Worm (Caenorhabditis elegans) whole organism, L4 larva: ENCODE results near the gene F40F9.10.

ENCODE experiments used
- D1046.2 ChIP-seq: fragments of 200-800 bp; sonication (Bioruptor generic); IDR thresholded peaks from 2 replicates; pipeline ENCODE4 v1.3.6; 2022; ENCODE audit warnings: missing genetic modification characterization, missing compliant biosample characterization
- Y5F2A.4 ChIP-seq: fragments of 200-800 bp; sonication (Bioruptor generic); optimal IDR thresholded peaks from 2 replicates; lab custom pipeline; 2018; ENCODE audit warnings: mild to moderate bottlenecking, missing genetic modification characterization, missing compliant biosample characterization
- ZK546.5 ChIP-seq, 2 experiments: sonication (generic microtip); optimal IDR thresholded peaks; 2 replicates each; lab custom pipeline; 2017; ENCODE audit warnings: missing biosample characterization in 2 of 2, missing genetic modification characterization in 2 of 2
- aha-1 ChIP-seq: fragments of 150-350 bp; peaks from one replicate; lab custom pipeline; 2014; ENCODE audit warnings: missing biosample characterization, missing genetic modification characterization
- arid-1 ChIP-seq: fragments of 200-800 bp; sonication (Bioruptor generic); conservative IDR thresholded peaks from 2 replicates; pipeline ENCODE4 v1.3.6; 2022; ENCODE audit warnings: missing genetic modification reagents, missing genetic modification characterization, missing compliant biosample characterization
- attf-4 ChIP-seq: sonication (generic microtip); optimal IDR thresholded peaks from 3 replicates; lab custom pipeline; 2017; ENCODE audit warnings: missing biosample characterization, missing genetic modification characterization
- ceh-20 ChIP-seq: fragments of 200-800 bp; sonication (Bioruptor generic); IDR thresholded peaks from 2 replicates; pipeline ENCODE4 v1.3.6; 2022; ENCODE audit warnings: missing genetic modification reagents, missing genetic modification characterization, missing compliant biosample characterization
- ces-1 ChIP-seq: fragments of 150-350 bp; sonication (generic microtip); optimal IDR thresholded peaks from 4 replicates; lab custom pipeline; 2014; ENCODE audit warnings: missing biosample characterization, missing genetic modification reagents, missing genetic modification characterization
- daf-16 ChIP-seq, 3 experiments: sonication (generic microtip); optimal IDR thresholded peaks; 2 replicates each; lab custom pipeline; 2016 to 2017; ENCODE audit warnings: missing genetic modification characterization in 3 of 3, missing genetic modification reagents in 3 of 3, mild to moderate bottlenecking in 2 of 3, missing compliant biosample characterization in 2 of 3, missing biosample characterization in 1 of 3, moderate library complexity in 1 of 3
- daf-19 ChIP-seq: fragments of 200-800 bp; sonication (Bioruptor generic); conservative IDR thresholded peaks from 2 replicates; pipeline ENCODE4 v1.3.6; 2022; ENCODE audit warnings: missing genetic modification characterization, missing compliant biosample characterization
- daf-8 ChIP-seq: fragments of 200-800 bp; sonication (Bioruptor generic); IDR thresholded peaks from 2 replicates; pipeline ENCODE4 v1.3.6; 2022; ENCODE audit warnings: missing genetic modification characterization, missing compliant biosample characterization
- dmd-6 ChIP-seq: fragments of 200-800 bp; sonication (Bioruptor generic); IDR thresholded peaks from 2 replicates; pipeline ENCODE4 v1.3.6; 2022; ENCODE audit warnings: missing genetic modification reagents, missing genetic modification characterization, missing compliant biosample characterization
- dmd-8 ChIP-seq: fragments of 200-800 bp; sonication (Bioruptor generic); IDR thresholded peaks from 2 replicates; pipeline ENCODE4 v1.3.6; 2022; ENCODE audit warnings: missing genetic modification characterization, missing compliant biosample characterization
- dmd-9 ChIP-seq: fragments of 200-800 bp; sonication (Bioruptor generic); IDR thresholded peaks from 2 replicates; pipeline ENCODE4 v1.3.6; 2022; ENCODE audit warnings: missing genetic modification reagents, missing genetic modification characterization, missing compliant biosample characterization
- dpl-1 ChIP-seq: fragments of 150-350 bp; optimal IDR thresholded peaks from 2 replicates; lab custom pipeline; 2014; ENCODE audit warnings: missing biosample characterization, missing genetic modification reagents, missing genetic modification characterization
- duxl-1 ChIP-seq: sonication (generic microtip); optimal IDR thresholded peaks from 2 replicates; lab custom pipeline; 2016; ENCODE audit warnings: mild to moderate bottlenecking, missing genetic modification characterization, moderate library complexity, missing compliant biosample characterization; ENCODE audit not compliant: poor library complexity
- dve-1 ChIP-seq: sonication (generic microtip); optimal IDR thresholded peaks from 2 replicates; lab custom pipeline; 2017; ENCODE audit warnings: antibody characterized with exemption, mild to moderate bottlenecking, missing genetic modification characterization, missing compliant biosample characterization; ENCODE audit not compliant: insufficient read depth
- egl-27 ChIP-seq: sonication (generic microtip); optimal IDR thresholded peaks from 3 replicates; lab custom pipeline; 2017; ENCODE audit warnings: missing biosample characterization, missing genetic modification reagents, missing genetic modification characterization
- fkh-10 ChIP-seq: fragments of 150-350 bp; optimal IDR thresholded peaks from 2 replicates; lab custom pipeline; 2014; ENCODE audit warnings: missing biosample characterization, missing genetic modification reagents, missing genetic modification characterization
- hif-1 ChIP-seq, 2 experiments: sonication (generic microtip); optimal IDR thresholded peaks; 2 replicates each; lab custom pipeline; 2016 to 2017; ENCODE audit warnings: missing compliant biosample characterization in 2 of 2, missing genetic modification characterization in 2 of 2, missing genetic modification reagents in 2 of 2, missing genotype in 2 of 2, mild to moderate bottlenecking in 1 of 2
- hlh-11 ChIP-seq: fragments of 200-800 bp; sonication (Bioruptor generic); optimal IDR thresholded peaks from 2 replicates; lab custom pipeline; 2018; ENCODE audit warnings: mild to moderate bottlenecking, missing genetic modification characterization, missing compliant biosample characterization
- hlh-30 ChIP-seq: sonication (generic microtip); optimal IDR thresholded peaks from 2 replicates; lab custom pipeline; 2017; ENCODE audit warnings: antibody characterized with exemption, mild to moderate bottlenecking, missing genetic modification characterization, missing compliant biosample characterization; ENCODE audit not compliant: insufficient read depth
- lin-13 ChIP-seq: fragments of 150-350 bp; optimal IDR thresholded peaks from 2 replicates; lab custom pipeline; 2014; ENCODE audit warnings: missing biosample characterization, missing genetic modification reagents, missing genetic modification characterization
- madf-5 ChIP-seq, 2 experiments: fragments of 200-800 bp; sonication (Bioruptor generic); IDR thresholded peaks; 2 replicates each; pipeline ENCODE4 v1.3.6; 2022; ENCODE audit warnings: missing compliant biosample characterization in 2 of 2, missing genetic modification characterization in 2 of 2
- madf-9 ChIP-seq: fragments of 200-800 bp; sonication (Bioruptor generic); conservative IDR thresholded peaks from 2 replicates; pipeline ENCODE4 v1.3.6; 2022; ENCODE audit warnings: missing genetic modification reagents, missing genetic modification characterization, missing compliant biosample characterization
- mdl-1 ChIP-seq, 2 experiments: fragments of 150-350 bp in 1 of 2; sonication (generic microtip) in 1 of 2; optimal IDR thresholded peaks; 2 replicates each; lab custom pipeline; 2014 to 2017; ENCODE audit warnings: missing biosample characterization in 2 of 2, missing genetic modification characterization in 2 of 2
- nhr-102 ChIP-seq: sonication (generic microtip); optimal IDR thresholded peaks from 2 replicates; lab custom pipeline; 2016; ENCODE audit warnings: mild to moderate bottlenecking, missing genetic modification characterization, moderate library complexity, missing compliant biosample characterization
- nhr-237 ChIP-seq: sonication (generic microtip); optimal IDR thresholded peaks from 2 replicates; lab custom pipeline; 2017; ENCODE audit warnings: missing biosample characterization, missing genetic modification characterization
- nhr-28 ChIP-seq: fragments of 150-350 bp; optimal IDR thresholded peaks from 2 replicates; lab custom pipeline; 2014; ENCODE audit warnings: missing biosample characterization, missing genetic modification characterization
- nhr-42 ChIP-seq: fragments of 200-800 bp; sonication (Bioruptor generic); IDR thresholded peaks from 2 replicates; pipeline ENCODE4 v1.3.6; 2022; ENCODE audit warnings: missing genetic modification characterization, missing compliant biosample characterization
- nhr-48 ChIP-seq: sonication (generic microtip); optimal IDR thresholded peaks from 2 replicates; lab custom pipeline; 2016; ENCODE audit warnings: mild to moderate bottlenecking, missing genetic modification characterization, missing compliant biosample characterization
- pha-4 ChIP-seq, 2 experiments: fragments of 150-350 bp in 1 of 2; fragments of 200-800 bp in 1 of 2; sonication (Bioruptor generic) in 1 of 2; IDR thresholded peaks in 1 of 2; optimal IDR thresholded peaks in 1 of 2; 2 replicates each; pipeline versions ENCODE4 v1.3.6 to Lab custom; 2014 to 2022; ENCODE audit warnings: missing genetic modification characterization in 2 of 2, missing genetic modification reagents in 2 of 2, missing biosample characterization in 1 of 2, missing compliant biosample characterization in 1 of 2
- php-3 ChIP-seq: fragments of 200-800 bp; sonication (Bioruptor generic); IDR thresholded peaks from 2 replicates; pipeline ENCODE4 v1.3.6; 2022; ENCODE audit warnings: missing genetic modification reagents, missing genetic modification characterization, missing compliant biosample characterization
- pqm-1 ChIP-seq: sonication (generic microtip); optimal IDR thresholded peaks from 2 replicates; lab custom pipeline; 2017; ENCODE audit warnings: missing biosample characterization, missing genetic modification characterization
- skn-1 ChIP-seq: fragments of 150-350 bp; optimal IDR thresholded peaks from 2 replicates; lab custom pipeline; 2014; ENCODE audit warnings: missing biosample characterization, missing genetic modification characterization
- snpc-4 ChIP-seq: fragments of 150-350 bp; optimal IDR thresholded peaks from 2 replicates; lab custom pipeline; 2014; ENCODE audit warnings: missing biosample characterization, missing genetic modification characterization
- spr-1 ChIP-seq: sonication (generic microtip); optimal IDR thresholded peaks from 2 replicates; lab custom pipeline; 2016; ENCODE audit warnings: mild to moderate bottlenecking, missing genetic modification characterization, missing compliant biosample characterization
- spr-3 ChIP-seq: fragments of 200-800 bp; sonication (Bioruptor generic); optimal IDR thresholded peaks from 2 replicates; lab custom pipeline; 2018; ENCODE audit warnings: mild to moderate bottlenecking, missing genetic modification characterization, missing compliant biosample characterization
- tag-97 ChIP-seq: fragments of 200-800 bp; sonication (Bioruptor generic); IDR thresholded peaks from 2 replicates; pipeline ENCODE4 v1.3.6; 2022; ENCODE audit warnings: missing genetic modification characterization, missing compliant biosample characterization
- tra-1 ChIP-seq: fragments of 200-800 bp; sonication (Bioruptor generic); IDR thresholded peaks from 2 replicates; pipeline ENCODE4 v1.3.6; 2022; ENCODE audit warnings: missing genetic modification reagents, missing genetic modification characterization, missing compliant biosample characterization
- unc-130 ChIP-seq: sonication (generic microtip); optimal IDR thresholded peaks from 2 replicates; lab custom pipeline; 2016; ENCODE audit warnings: missing genetic modification reagents, missing genetic modification characterization, missing compliant biosample characterization
- unc-39 ChIP-seq: sonication (generic microtip); optimal IDR thresholded peaks from 2 replicates; lab custom pipeline; 2017; ENCODE audit warnings: missing biosample characterization, missing genetic modification characterization
- unc-62 ChIP-seq, 3 experiments: fragments of 150-350 bp in 1 of 3; sonication (generic microtip); optimal IDR thresholded peaks in 2 of 3; peaks in 1 of 3; 1 replicate in 1 of 3; 2 replicates in 2 of 3; lab custom pipeline; 2014 to 2017; ENCODE audit warnings: missing biosample characterization in 3 of 3, missing genetic modification characterization in 3 of 3, missing genetic modification reagents in 3 of 3, missing genotype in 1 of 3
- vab-7 ChIP-seq: fragments of 200-800 bp; sonication (Bioruptor generic); IDR thresholded peaks from 2 replicates; pipeline ENCODE4 v1.3.6; 2022; ENCODE audit warnings: missing genetic modification reagents, missing genetic modification characterization, missing compliant biosample characterization
- zag-1 ChIP-seq: fragments of 150-350 bp; optimal IDR thresholded peaks from 2 replicates; lab custom pipeline; 2014; ENCODE audit warnings: missing biosample characterization, missing genetic modification characterization
- zip-2 ChIP-seq: fragments of 150-350 bp; optimal IDR thresholded peaks from 2 replicates; lab custom pipeline; 2014; ENCODE audit warnings: missing biosample characterization, missing genetic modification characterization
- ztf-7 ChIP-seq: fragments of 150-350 bp; optimal IDR thresholded peaks from 2 replicates; lab custom pipeline; 2014; ENCODE audit warnings: missing biosample characterization, missing genetic modification characterization

The F40F9.10 gene

DNA sequence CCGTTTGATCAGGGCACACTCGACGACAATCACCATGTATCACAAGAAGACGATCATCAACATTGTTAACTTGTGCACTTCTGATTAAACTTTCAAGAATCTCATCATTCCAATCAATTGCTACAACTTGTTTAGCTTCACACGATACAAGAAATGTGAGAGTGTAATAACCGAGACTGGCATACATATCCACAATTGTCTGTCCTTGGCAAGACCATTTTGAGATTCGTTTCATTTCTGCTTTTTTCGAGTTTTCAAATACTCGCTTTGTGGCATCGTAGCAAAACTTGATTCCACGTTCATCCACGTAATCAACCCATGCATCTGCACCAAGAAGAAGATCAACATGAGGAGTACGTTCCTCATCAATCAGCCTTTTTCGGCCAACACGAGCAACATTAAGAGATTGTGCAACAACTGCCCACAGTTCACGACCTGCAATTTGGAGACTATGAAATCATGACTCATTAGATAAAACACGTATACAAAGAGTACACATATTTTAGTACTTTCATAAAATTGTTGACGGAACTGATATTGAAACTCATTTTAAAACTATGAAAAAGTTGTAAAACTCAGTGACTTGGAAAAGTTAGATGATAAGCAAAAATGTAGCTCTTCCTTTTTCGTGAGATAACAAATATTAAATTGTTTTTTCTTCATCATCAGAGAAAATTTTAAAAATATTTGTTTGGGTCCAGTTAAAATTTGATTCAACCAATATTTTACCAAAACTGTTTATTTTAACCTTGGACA, 836 bp downstream of the F40F9.10 start (continued):
- TF ChIP-seq fkh-10 (GFP tag; lab: Kevin White, UChicago) (no peak), unc-62 (GFP tag; optimal IDR thresholded peaks at IDR 0.05 in 1 of 2; lab: Kevin White, UChicago) (peak in 1 of 2 experiments; percentile 93), unc-62 (tag; optimal IDR thresholded peaks at IDR 0.05; lab: Kevin White, UChicago) (no peak), hlh-11 (tag; lab: Kevin White, UChicago) (no peak), unc-130 (no peak), skn-1 (no peak), nhr-102 (tag; lab: Kevin White, UChicago) (no peak), dmd-9 (GFP tag; lab: Robert Waterston, UW) (no peak), dmd-8 (no peak), ces-1 (GFP tag; lab: Kevin White, UChicago) (no peak), vab-7 (GFP tag; lab: Robert Waterston, UW) (no peak), daf-19 (GFP tag; lab: Robert Waterston, UW) (no peak), lin-13 (no peak), madf-5 (GFP tag; IDR thresholded peaks at IDR 0.05; lab: Robert Waterston, UW) (no peak), pqm-1 (tag; lab: Kevin White, UChicago) (peak; percentile 47), hif-1 (tag; optimal IDR thresholded peaks at IDR 0.05; lab: Kevin White, UChicago) (no peak), php-3 (GFP tag; lab: Robert Waterston, UW) (peak; percentile 87), ZK546.5 (tag; optimal IDR thresholded peaks at IDR 0.05; lab: Kevin White, UChicago) (no peak), ztf-7 (tag; lab: Kevin White, UChicago) (no peak), arid-1 (GFP tag; lab: Robert Waterston, UW) (no peak), hlh-30 (tag; lab: Kevin White, UChicago) (no peak), zag-1 (tag; lab: Kevin White, UChicago) (no peak), snpc-4 (tag; lab: Kevin White, UChicago) (no peak), egl-27 (tag; lab: Kevin White, UChicago) (no peak), duxl-1 (no peak), daf-8 (no peak), zip-2 (tag; lab: Kevin White, UChicago) (no peak), mdl-1 (tag; optimal IDR thresholded peaks at IDR 0.05; lab: Kevin White, UChicago) (no peak), D1046.2 (GFP tag; lab: Robert Waterston, UW) (no peak), aha-1 (tag; lab: Kevin White, UChicago) (peak; percentile 67), dmd-6 (no peak), unc-39 (tag; lab: Kevin White, UChicago) (no peak), dpl-1 (GFP tag; lab: Kevin White, UChicago) (no peak), nhr-48 (tag; lab: Kevin White, UChicago) (no peak), ceh-20 (GFP tag; lab: Robert Waterston, UW) (no peak), nhr-237 (tag; lab: Kevin White, UChicago) (no peak)
- TF ChIP-seq, all 104 proteins: peak for 8

DNA sequence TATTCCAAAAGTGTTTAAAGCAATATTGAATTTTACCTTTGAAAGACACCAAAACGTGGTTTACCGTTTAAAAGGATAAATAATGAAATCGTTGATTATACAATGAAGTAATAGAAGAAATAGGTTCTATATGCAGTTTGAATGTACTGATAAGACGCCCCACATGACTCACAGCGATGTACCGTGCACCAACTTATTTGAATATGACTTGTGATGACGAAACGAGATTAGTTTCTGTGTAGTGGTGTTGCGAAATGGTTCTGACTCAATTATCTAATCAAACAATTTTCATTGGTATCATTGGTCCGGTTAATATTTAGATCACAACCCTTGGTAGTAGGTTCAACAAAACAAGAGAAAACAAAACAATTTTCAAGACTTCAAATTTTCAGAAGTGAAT, 2.3 kb downstream of the F40F9.10 start:
- TF ChIP-seq pqm-1 (tag; lab: Kevin White, UChicago): peak; percentile 78
- TF ChIP-seq dve-1 (tag; lab: Kevin White, UChicago): peak; percentile 51
- no peak for TF ChIP-seq daf-16 (GFP tag; optimal IDR thresholded peaks at IDR 0.05; lab: Kevin White, UChicago)
- peak; percentile 36 for TF ChIP-seq daf-16 (tag; optimal IDR thresholded peaks at IDR 0.05; lab: Kevin White, UChicago)
- no peak for TF ChIP-seq vab-7 (GFP tag; lab: Robert Waterston, UW)
- no peak for TF ChIP-seq attf-4 (tag; lab: Kevin White, UChicago)
- no peak for TF ChIP-seq tag-97 (GFP tag; lab: Robert Waterston, UW)
- TF ChIP-seq php-3 (GFP tag; lab: Robert Waterston, UW): no peak
- TF ChIP-seq duxl-1: no peak
- TF ChIP-seq snpc-4 (tag; lab: Kevin White, UChicago): no peak
- peak; percentile 42; the same call in 1 of the 2 replicates for TF ChIP-seq dmd-6
- peak; percentile 26 for TF ChIP-seq hlh-11 (tag; lab: Kevin White, UChicago)
- TF ChIP-seq fkh-10 (GFP tag; lab: Kevin White, UChicago): no peak
- TF ChIP-seq nhr-42 (GFP tag; lab: Robert Waterston, UW): no peak
- TF ChIP-seq hlh-30 (tag; lab: Kevin White, UChicago): peak; percentile 58
- TF ChIP-seq spr-1 (tag; lab: Kevin White, UChicago): no peak
- no peak for TF ChIP-seq pha-4 (GFP tag; IDR thresholded peaks at IDR 0.05; lab: Robert Waterston, UW)
- no peak for TF ChIP-seq pha-4 (tag; optimal IDR thresholded peaks at IDR 0.05; lab: Kevin White, UChicago)
- TF ChIP-seq madf-9 (GFP tag; lab: Robert Waterston, UW): no peak
- TF ChIP-seq Y5F2A.4: no peak
- no peak for TF ChIP-seq egl-27 (tag; lab: Kevin White, UChicago)
- peak; percentile 54 for TF ChIP-seq nhr-28 (tag; lab: Kevin White, UChicago)
- TF ChIP-seq ZK546.5 (tag; optimal IDR thresholded peaks at IDR 0.05; lab: Kevin White, UChicago): no peak
- TF ChIP-seq spr-3 (GFP tag; lab: Kevin White, UChicago): no peak
- TF ChIP-seq tra-1 (GFP tag; lab: Robert Waterston, UW): no peak
